Fruit fly (Drosophila melanogaster) whole organism, embryonic: ENCODE data around the gene CG9672.

Experiments
- BEAF-32 ChIP-seq: fragments of 200-800 bp; sonication (Bioruptor generic); optimal IDR thresholded peaks from 3 replicates; lab custom pipeline; 2017; ENCODE audit warnings: missing biosample characterization, missing genetic modification characterization, mild to moderate bottlenecking, moderate library complexity, missing genetic modification reagents
- CG12155 ChIP-seq: fragments of 200-800 bp; sonication (Bioruptor generic); optimal IDR thresholded peaks from 3 replicates; lab custom pipeline; 2016; ENCODE audit warnings: missing biosample characterization, missing genetic modification characterization
- CG12391 ChIP-seq: fragments of 200-800 bp; sonication (Bioruptor generic); optimal IDR thresholded peaks from 3 replicates; lab custom pipeline; 2018; ENCODE audit warnings: missing biosample characterization, mild to moderate bottlenecking, missing genetic modification characterization, moderate library complexity
- CG13424 ChIP-seq: fragments of 200-800 bp; sonication (Bioruptor generic); optimal IDR thresholded peaks from 2 replicates; lab custom pipeline; 2019; ENCODE audit warnings: missing biosample characterization, mild to moderate bottlenecking, missing genetic modification characterization, moderate library complexity
- CG15269 ChIP-seq: fragments of 200-800 bp; sonication (Bioruptor generic); optimal IDR thresholded peaks from 2 replicates; lab custom pipeline; 2018; ENCODE audit warnings: missing biosample characterization, mild to moderate bottlenecking, missing genetic modification characterization, moderate library complexity
- CG17385 ChIP-seq: fragments of 200-800 bp; sonication (Bioruptor generic); optimal IDR thresholded peaks from 3 replicates; lab custom pipeline; 2018; ENCODE audit warnings: missing biosample characterization, mild to moderate bottlenecking, missing genetic modification characterization
- CG1792 ChIP-seq: fragments of 200-800 bp; sonication (Bioruptor generic); optimal IDR thresholded peaks from 2 replicates; lab custom pipeline; 2016; ENCODE audit warnings: missing biosample characterization, missing genetic modification characterization
- CG18599 ChIP-seq: fragments of 200-800 bp; sonication (Bioruptor generic); optimal IDR thresholded peaks from 3 replicates; lab custom pipeline; 2017; ENCODE audit warnings: missing biosample characterization, missing genetic modification characterization, mild to moderate bottlenecking, moderate library complexity, missing genetic modification reagents
- CG34376 ChIP-seq: fragments of 200-800 bp; sonication (Bioruptor generic); optimal IDR thresholded peaks from 2 replicates; lab custom pipeline; 2018; ENCODE audit warnings: missing biosample characterization, mild to moderate bottlenecking, missing genetic modification characterization
- CG43689 ChIP-seq: fragments of 200-800 bp; sonication (Bioruptor generic); IDR thresholded peaks from 2 replicates; pipeline ENCODE4 v1.3.6; 2022; ENCODE audit warnings: missing biosample characterization, missing genetic modification characterization
- CG5245 ChIP-seq: fragments of 200-800 bp; sonication (Bioruptor generic); optimal IDR thresholded peaks from 3 replicates; lab custom pipeline; 2016; ENCODE audit warnings: missing biosample characterization, missing genetic modification characterization
- CG5953 ChIP-seq: fragments of 200-800 bp; sonication (Bioruptor generic); IDR thresholded peaks from 2 replicates; pipeline ENCODE4 v1.3.6; 2022; ENCODE audit warnings: missing biosample characterization, missing genetic modification characterization
- CG8281 ChIP-seq: fragments of 200-800 bp; sonication (Bioruptor generic); optimal IDR thresholded peaks from 2 replicates; lab custom pipeline; 2018; ENCODE audit warnings: missing biosample characterization, mild to moderate bottlenecking, missing genetic modification characterization, moderate library complexity
- CG8478 ChIP-seq: fragments of >200 bp; optimal IDR thresholded peaks from 2 replicates; lab custom pipeline; 2018
- CTCF ChIP-seq: fragments of 200-800 bp; sonication (Bioruptor generic); optimal IDR thresholded peaks from 2 replicates; lab custom pipeline; 2017; ENCODE audit warnings: missing biosample characterization, mild to moderate bottlenecking, missing genetic modification characterization, moderate library complexity
- Chrac-16 ChIP-seq: fragments of 200-800 bp; sonication (Bioruptor generic); optimal IDR thresholded peaks from 3 replicates; lab custom pipeline; 2016; ENCODE audit warnings: missing biosample characterization, missing genetic modification characterization
- CoRest ChIP-seq: fragments of 200-800 bp; sonication (Bioruptor generic); optimal IDR thresholded peaks from 3 replicates; lab custom pipeline; 2018; ENCODE audit warnings: missing biosample characterization, mild to moderate bottlenecking, missing genetic modification characterization, moderate library complexity
- D19A ChIP-seq: fragments of 200-800 bp; optimal IDR thresholded peaks from 3 replicates; lab custom pipeline; 2019; ENCODE audit warnings: missing biosample characterization, mild to moderate bottlenecking, missing genetic modification characterization, moderate library complexity
- Dll ChIP-seq: fragments of 200-800 bp; sonication (Bioruptor generic); IDR thresholded peaks from 4 replicates; pipeline ENCODE4 v1.3.6; 2022; ENCODE audit warnings: missing biosample characterization, missing genetic modification characterization; ENCODE audit not compliant: partially characterized antibody
- Drgx ChIP-seq: fragments of 200-800 bp; sonication (Bioruptor generic); IDR thresholded peaks from 2 replicates; pipeline ENCODE4 v1.3.6; 2022; ENCODE audit warnings: missing biosample characterization, missing genetic modification characterization
- Fer1 ChIP-seq: fragments of 200-800 bp; sonication (Bioruptor generic); optimal IDR thresholded peaks from 2 replicates; lab custom pipeline; 2017; ENCODE audit warnings: missing biosample characterization, mild to moderate bottlenecking, missing genetic modification characterization
- HLHmδ ChIP-seq: fragments of 200-800 bp; sonication (Bioruptor generic); optimal IDR thresholded peaks from 2 replicates; lab custom pipeline; 2018; ENCODE audit warnings: missing biosample characterization, mild to moderate bottlenecking, missing genetic modification characterization, moderate library complexity
- Hmr ChIP-seq: fragments of 200-800 bp; sonication (Bioruptor generic); optimal IDR thresholded peaks from 3 replicates; lab custom pipeline; 2017; ENCODE audit warnings: mild to moderate bottlenecking, missing biosample characterization, missing genetic modification reagents, missing genetic modification characterization
- Lhr ChIP-seq: fragments of 200-800 bp; sonication (Bioruptor generic); optimal IDR thresholded peaks from 3 replicates; lab custom pipeline; 2017; ENCODE audit warnings: mild to moderate bottlenecking, missing biosample characterization, missing genetic modification reagents, missing genetic modification characterization
- Max ChIP-seq: fragments of 200-800 bp; sonication (Bioruptor generic); optimal IDR thresholded peaks from 2 replicates; lab custom pipeline; 2016; ENCODE audit warnings: missing biosample characterization, mild to moderate bottlenecking, missing genetic modification characterization
- Nf-YB ChIP-seq: fragments of 200-800 bp; sonication (Bioruptor generic); optimal IDR thresholded peaks from 3 replicates; lab custom pipeline; 2019; ENCODE audit warnings: missing biosample characterization, mild to moderate bottlenecking, missing genetic modification characterization, moderate library complexity
- Poxn ChIP-seq: fragments of 200-800 bp; sonication (Bioruptor generic); IDR thresholded peaks from 2 replicates; pipeline ENCODE4 v1.3.6; 2022; ENCODE audit warnings: missing biosample characterization, missing genetic modification characterization
- Sry-δ ChIP-seq: fragments of 200-800 bp; sonication (Bioruptor generic); optimal IDR thresholded peaks from 2 replicates; lab custom pipeline; 2016; ENCODE audit warnings: missing biosample characterization, missing genetic modification characterization
- Ssrp ChIP-seq: fragments of 200-800 bp; sonication (Bioruptor generic); optimal IDR thresholded peaks from 2 replicates; lab custom pipeline; 2018; ENCODE audit warnings: missing biosample characterization, mild to moderate bottlenecking, missing genetic modification characterization, moderate library complexity
- ac ChIP-seq: fragments of 200-800 bp; sonication (Bioruptor generic); optimal IDR thresholded peaks from 3 replicates; lab custom pipeline; 2017; ENCODE audit warnings: missing biosample characterization, mild to moderate bottlenecking, missing genetic modification characterization
- ato ChIP-seq: fragments of 200-800 bp; sonication (Bioruptor generic); IDR thresholded peaks from 2 replicates; pipeline ENCODE4 v1.3.6; 2022; ENCODE audit warnings: missing biosample characterization, missing genetic modification characterization; ENCODE audit not compliant: partially characterized antibody
- az2 ChIP-seq: fragments of 200-800 bp; sonication (Bioruptor generic); optimal IDR thresholded peaks from 3 replicates; lab custom pipeline; 2016; ENCODE audit warnings: missing biosample characterization, missing genetic modification characterization
- bsh ChIP-seq, 2 experiments: fragments of 200-800 bp; sonication (Bioruptor generic); optimal IDR thresholded peaks; 2 replicates each; lab custom pipeline; 2017 to 2018; ENCODE audit warnings: mild to moderate bottlenecking in 2 of 2, missing biosample characterization in 2 of 2, missing genetic modification characterization in 2 of 2, moderate library complexity in 1 of 2
- cas ChIP-seq: fragments of 200-800 bp; sonication (Bioruptor generic); IDR thresholded peaks from 2 replicates; pipeline ENCODE4 v1.3.6; 2022; ENCODE audit warnings: missing biosample characterization, missing genetic modification characterization
- dan ChIP-seq: fragments of 200-800 bp; sonication (Bioruptor generic); IDR thresholded peaks from 2 replicates; pipeline ENCODE4 v1.3.6; 2022; ENCODE audit warnings: missing biosample characterization, missing genetic modification characterization
- fd102C ChIP-seq: fragments of 200-800 bp; sonication (Bioruptor generic); optimal IDR thresholded peaks from 2 replicates; lab custom pipeline; 2018; ENCODE audit warnings: missing biosample characterization, mild to moderate bottlenecking, missing genetic modification characterization, moderate library complexity
- gce ChIP-seq: fragments of 200-800 bp; sonication (Bioruptor generic); IDR thresholded peaks from 3 replicates; pipeline ENCODE4 v1.3.6; 2022; ENCODE audit warnings: missing biosample characterization, missing genetic modification characterization
- her ChIP-seq: fragments of 200-800 bp; sonication (Bioruptor generic); optimal IDR thresholded peaks from 2 replicates; lab custom pipeline; 2016; ENCODE audit warnings: missing biosample characterization, missing genetic modification characterization
- hkb ChIP-seq, 2 experiments: fragments of 200-800 bp in 1 of 2; fragments of >200 bp in 1 of 2; sonication (Bioruptor generic) in 1 of 2; IDR thresholded peaks in 1 of 2; optimal IDR thresholded peaks in 1 of 2; 2 replicates each; pipeline versions ENCODE4 v1.3.6 to Lab custom; 2017 to 2022; ENCODE audit warnings: missing biosample characterization in 1 of 2, missing genetic modification characterization in 1 of 2
- inv ChIP-seq: fragments of 200-800 bp; sonication (Bioruptor generic); IDR thresholded peaks from 2 replicates; pipeline ENCODE4 v1.3.6; 2022; ENCODE audit warnings: missing biosample characterization, missing genetic modification characterization; ENCODE audit not compliant: partially characterized antibody
- kay ChIP-seq: fragments of 200-800 bp; sonication (Bioruptor generic); optimal IDR thresholded peaks from 2 replicates; lab custom pipeline; 2016; ENCODE audit warnings: missing biosample characterization, missing genetic modification characterization
- lola ChIP-seq, 3 experiments: fragments of >200 bp in 2 of 3; fragments of 200-800 bp in 1 of 3; sonication (Bioruptor generic) in 1 of 3; optimal IDR thresholded peaks; 2 replicates each; lab custom pipeline; 2017 to 2019; ENCODE audit warnings: missing biosample characterization in 3 of 3, missing genetic modification characterization in 3 of 3, mild to moderate bottlenecking in 1 of 3, moderate library complexity in 1 of 3
- odd ChIP-seq: fragments of 200-800 bp; sonication (Bioruptor generic); optimal IDR thresholded peaks from 2 replicates; lab custom pipeline; 2017; ENCODE audit warnings: missing biosample characterization, mild to moderate bottlenecking, missing genetic modification characterization
- psq ChIP-seq: fragments of 200-800 bp; sonication (Bioruptor generic); optimal IDR thresholded peaks from 2 replicates; lab custom pipeline; 2017; ENCODE audit warnings: missing biosample characterization, missing genetic modification characterization
- repo ChIP-seq: fragments of 200-800 bp; sonication (Bioruptor generic); optimal IDR thresholded peaks from 2 replicates; lab custom pipeline; 2016; ENCODE audit warnings: missing biosample characterization, missing genetic modification characterization
- salm ChIP-seq: fragments of 200-800 bp; sonication (Bioruptor generic); optimal IDR thresholded peaks from 2 replicates; lab custom pipeline; 2018; ENCODE audit warnings: missing biosample characterization, mild to moderate bottlenecking, missing genetic modification characterization
- sens ChIP-seq: fragments of 200-800 bp; sonication (Bioruptor generic); peaks from one replicate; lab custom pipeline; 2016; ENCODE audit warnings: missing biosample characterization, missing genetic modification characterization
- sqz ChIP-seq: fragments of 200-800 bp; sonication (Bioruptor generic); optimal IDR thresholded peaks from 3 replicates; lab custom pipeline; 2018; ENCODE audit warnings: missing biosample characterization, mild to moderate bottlenecking, missing genetic modification characterization
- unc-4 ChIP-seq: fragments of 200-800 bp; sonication (Bioruptor generic); IDR thresholded peaks from 2 replicates; pipeline ENCODE4 v1.3.6; 2022; ENCODE audit warnings: missing biosample characterization, missing genetic modification characterization; ENCODE audit not compliant: partially characterized antibody
- vvl ChIP-seq: fragments of 200-800 bp; sonication (Bioruptor generic); IDR thresholded peaks from 2 replicates; pipeline ENCODE4 v1.3.6; 2022; ENCODE audit warnings: missing biosample characterization, missing genetic modification characterization
- z ChIP-seq: fragments of 200-800 bp; sonication (Bioruptor generic); IDR thresholded peaks from 3 replicates; pipeline ENCODE4 v1.3.6; 2022; ENCODE audit warnings: missing biosample characterization, missing genetic modification characterization

Gene CG9672

dm6 chrX:16670262-16670661 is 36.4 kb downstream of the CG9672 start (continued):
- TF ChIP-seq CG5245 (GFP tag; lab: Kevin White, UChicago), result no peak
- no peak for TF ChIP-seq odd
- no peak for TF ChIP-seq salm (tag; lab: Kevin White, UChicago)
- TF ChIP-seq CG43689 (GFP tag; lab: Robert Waterston, UW), result no peak
- TF ChIP-seq Poxn, result no peak
- TF ChIP-seq hkb (optimal IDR thresholded peaks at IDR 0.05; lab: Kevin White, UChicago), result no peak
- TF ChIP-seq hkb (GFP tag; IDR thresholded peaks at IDR 0.05; lab: Robert Waterston, UW), result no peak
- no peak for TF ChIP-seq CG15269 (tag; lab: Kevin White, UChicago)
- TF ChIP-seq Nf-YB, result no peak
- TF ChIP-seq z (GFP tag; lab: Robert Waterston, UW), result no peak
- no peak for TF ChIP-seq CG8478
- TF ChIP-seq gce (GFP tag; lab: Robert Waterston, UW), result no peak
- TF ChIP-seq inv, result no peak
- TF ChIP-seq Hmr (GFP tag; lab: Kevin White, UChicago), result no peak
- TF ChIP-seq ac, result no peak
- TF ChIP-seq CG13424 (tag; lab: Kevin White, UChicago), result no peak
- TF ChIP-seq CG17385 (GFP tag; lab: Kevin White, UChicago), result peak; percentile 18
- TF ChIP-seq CG1792 (GFP tag; lab: Kevin White, UChicago), result no peak
- no peak for TF ChIP-seq CG5953 (GFP tag; lab: Robert Waterston, UW)
- no peak for TF ChIP-seq her (GFP tag; lab: Kevin White, UChicago)
- no peak for TF ChIP-seq CG12155 (GFP tag; lab: Kevin White, UChicago)
- TF ChIP-seq BEAF-32, result no peak
- no peak for TF ChIP-seq HLHmδ (GFP tag; lab: Kevin White, UChicago)
- TF ChIP-seq CTCF (GFP tag; lab: Kevin White, UChicago), result no peak
- TF ChIP-seq bsh (GFP tag; optimal IDR thresholded peaks at IDR 0.05; lab: Kevin White, UChicago), result peak in 1 of 2 experiments; percentile 5
- no peak for TF ChIP-seq repo (GFP tag; lab: Kevin White, UChicago)
- TF ChIP-seq az2 (GFP tag; lab: Kevin White, UChicago), result peak; percentile 13
- TF ChIP-seq Ssrp (tag; lab: Kevin White, UChicago), result no peak
- TF ChIP-seq vvl (GFP tag; lab: Robert Waterston, UW), result no peak
- TF ChIP-seq psq, result no peak
- no peak for TF ChIP-seq kay
- TF ChIP-seq Fer1 (GFP tag; lab: Kevin White, UChicago), result no peak
- no peak for TF ChIP-seq cas
- no peak for TF ChIP-seq Drgx (GFP tag; lab: Robert Waterston, UW)
- no peak for TF ChIP-seq fd102C
- no peak for TF ChIP-seq CG34376 (GFP tag; lab: Kevin White, UChicago)
- TF ChIP-seq Chrac-16, result no peak
- peak; percentile 87 for TF ChIP-seq sens (GFP tag; lab: Kevin White, UChicago)
- TF ChIP-seq CG18599, result no peak
- no peak for TF ChIP-seq D19A (tag; lab: Kevin White, UChicago)
- no peak for TF ChIP-seq Dll (GFP tag; lab: Robert Waterston, UW)
- no peak for TF ChIP-seq Max (GFP tag; lab: Kevin White, UChicago)
- TF ChIP-seq Sry-δ (GFP tag; lab: Kevin White, UChicago), result no peak
- no peak for TF ChIP-seq Lhr (GFP tag; lab: Kevin White, UChicago)
- no peak for TF ChIP-seq ato (GFP tag; lab: Robert Waterston, UW)
- peak; percentile 17 for TF ChIP-seq CoRest (tag; lab: Kevin White, UChicago)
- TF ChIP-seq unc-4 (GFP tag; lab: Robert Waterston, UW), result no peak
- no peak for TF ChIP-seq lola (GFP tag; optimal IDR thresholded peaks at IDR 0.05; lab: Kevin White, UChicago)
- no peak for TF ChIP-seq sqz (GFP tag; lab: Kevin White, UChicago)
- peak; percentile 28 for TF ChIP-seq CG12391 (tag; lab: Kevin White, UChicago)
- TF ChIP-seq dan (GFP tag; lab: Robert Waterston, UW), result no peak
- TF ChIP-seq CG8281 (tag; lab: Kevin White, UChicago), result no peak
